Fruit fly (Drosophila melanogaster): Measurements from ENCODE around the gene Ubc84D.

The Ubc84D gene

dm6 chr3R:7490884-7491283 lies 28.4 kb downstream of the Ubc84D start:
- TF ChIP-seq bab1 (GFP tag; optimal IDR thresholded peaks at IDR 0.05) (peak; percentile 48), cic (GFP tag; optimal IDR thresholded peaks at IDR 0.05) (no peak), Hr96 (GFP tag; optimal IDR thresholded peaks at IDR 0.05) (no peak)

dm6 chr3R:7489902-7490301 lies 29.4 kb downstream of the Ubc84D start:
- TF ChIP-seq tj (GFP tag; optimal IDR thresholded peaks at IDR 0.05) (peak; percentile 33), CG14711 (tag; optimal IDR thresholded peaks at IDR 0.05) (no peak), Mnt (GFP tag; optimal IDR thresholded peaks at IDR 0.05) (no peak), Clk (GFP tag; optimal IDR thresholded peaks at IDR 0.05) (no peak), CG7101 (tag; optimal IDR thresholded peaks at IDR 0.05) (no peak), Crg-1 (GFP tag; optimal IDR thresholded peaks at IDR 0.05) (no peak), CG5204 (GFP tag; optimal IDR thresholded peaks at IDR 0.05) (no peak), Hr96 (GFP tag; optimal IDR thresholded peaks at IDR 0.05) (no peak), pad (GFP tag; optimal IDR thresholded peaks at IDR 0.05) (no peak), kay (GFP tag; ENCODE audit: borderline replicate concordance) (no peak), cnc (optimal IDR thresholded peaks at IDR 0.05) (peak; percentile 17 to 92)

dm6 chr3R:7475708-7476107 lies 43.5 kb downstream of the Ubc84D start:
- TF ChIP-seq pad (GFP tag; optimal IDR thresholded peaks at IDR 0.05) (no peak), tj (GFP tag; optimal IDR thresholded peaks at IDR 0.05) (no peak), toe (GFP tag; optimal IDR thresholded peaks at IDR 0.05) (no peak), CG7045 (GFP tag; optimal IDR thresholded peaks at IDR 0.05) (no peak), cic (GFP tag; optimal IDR thresholded peaks at IDR 0.05) (no peak), CG11617 (GFP tag; optimal IDR thresholded peaks at IDR 0.05) (no peak), ovo (GFP tag; optimal IDR thresholded peaks at IDR 0.05) (no peak), CG33017 (tag; optimal IDR thresholded peaks at IDR 0.05) (no peak), CG1620 (GFP tag; optimal IDR thresholded peaks at IDR 0.05) (no peak), bab1 (GFP tag; optimal IDR thresholded peaks at IDR 0.05) (no peak), cnc (optimal IDR thresholded peaks at IDR 0.05) (no peak), CG12768 (GFP tag; optimal IDR thresholded peaks at IDR 0.05) (no peak), Crg-1 (GFP tag; optimal IDR thresholded peaks at IDR 0.05) (no peak), kay (GFP tag; ENCODE audit: borderline replicate concordance) (no peak), CG14711 (tag; optimal IDR thresholded peaks at IDR 0.05) (no peak), Hr96 (GFP tag; optimal IDR thresholded peaks at IDR 0.05) (no peak)

dm6 chr3R:7474616-7475120 lies 44.6 kb downstream of the Ubc84D start:
- TF ChIP-seq Mnt (GFP tag; optimal IDR thresholded peaks at IDR 0.05) = peak; percentile 80
- TF ChIP-seq Clk (GFP tag; optimal IDR thresholded peaks at IDR 0.05) = peak; percentile 72
- peak; percentile 33 for TF ChIP-seq CG14711 (tag; optimal IDR thresholded peaks at IDR 0.05)
- no peak for TF ChIP-seq kay (GFP tag; ENCODE audit: borderline replicate concordance)
- peak; percentile 87 for TF ChIP-seq ovo (GFP tag; optimal IDR thresholded peaks at IDR 0.05)
- TF ChIP-seq pad (GFP tag; optimal IDR thresholded peaks at IDR 0.05) = peak; percentile 82
- peak; percentile 71 for TF ChIP-seq CG33017 (tag; optimal IDR thresholded peaks at IDR 0.05)
- TF ChIP-seq tj (GFP tag; optimal IDR thresholded peaks at IDR 0.05) = peak; percentile 94
- peak; percentile 86 for TF ChIP-seq bab1 (GFP tag; optimal IDR thresholded peaks at IDR 0.05)
- peak; percentile 72 for TF ChIP-seq Crg-1 (GFP tag; optimal IDR thresholded peaks at IDR 0.05)
- TF ChIP-seq CG12768 (GFP tag; optimal IDR thresholded peaks at IDR 0.05) = peak; percentile 97
- peak; percentile 87 for TF ChIP-seq CG7045 (GFP tag; optimal IDR thresholded peaks at IDR 0.05)
- TF ChIP-seq CG11617 (GFP tag; optimal IDR thresholded peaks at IDR 0.05) = peak; percentile 62
- peak; percentile 80 for TF ChIP-seq toe (GFP tag; optimal IDR thresholded peaks at IDR 0.05)
- peak; percentile 83 for TF ChIP-seq Hr96 (GFP tag; optimal IDR thresholded peaks at IDR 0.05)
- peak; percentile 48 for TF ChIP-seq CG5204 (GFP tag; optimal IDR thresholded peaks at IDR 0.05)
- peak; percentile 74 for TF ChIP-seq CG1620 (GFP tag; optimal IDR thresholded peaks at IDR 0.05)
- peak; percentile 79 for TF ChIP-seq CG7101 (tag; optimal IDR thresholded peaks at IDR 0.05)
- no peak for TF ChIP-seq cnc (optimal IDR thresholded peaks at IDR 0.05)
- peak; percentile 91 for TF ChIP-seq cic (GFP tag; optimal IDR thresholded peaks at IDR 0.05)

- TF ChIP-seq toe (GFP tag; optimal IDR thresholded peaks at IDR 0.05) = peak; percentile 92
- peak; percentile 89 for TF ChIP-seq Hr96 (GFP tag; optimal IDR thresholded peaks at IDR 0.05)
- TF ChIP-seq cic (GFP tag; optimal IDR thresholded peaks at IDR 0.05) = peak; percentile 29
- TF ChIP-seq ovo (GFP tag; optimal IDR thresholded peaks at IDR 0.05) = peak; percentile 84
- TF ChIP-seq Clk (GFP tag; optimal IDR thresholded peaks at IDR 0.05) = peak; percentile 92
- TF ChIP-seq kay (GFP tag; ENCODE audit: borderline replicate concordance) = peak; percentile 89
- peak; percentile 94 for TF ChIP-seq CG11617 (GFP tag; optimal IDR thresholded peaks at IDR 0.05)
- TF ChIP-seq CG1620 (GFP tag; optimal IDR thresholded peaks at IDR 0.05) = peak; percentile 94
- TF ChIP-seq Crg-1 (GFP tag; optimal IDR thresholded peaks at IDR 0.05) = peak; percentile 90
- TF ChIP-seq bab1 (GFP tag; optimal IDR thresholded peaks at IDR 0.05) = peak; percentile 99
- TF ChIP-seq CG33017 (tag; optimal IDR thresholded peaks at IDR 0.05) = peak; percentile 98
- TF ChIP-seq CG5204 (GFP tag; optimal IDR thresholded peaks at IDR 0.05) = peak; percentile 94
- peak; percentile 94 for TF ChIP-seq CG14711 (tag; optimal IDR thresholded peaks at IDR 0.05)
- TF ChIP-seq CG7101 (tag; optimal IDR thresholded peaks at IDR 0.05) = peak; percentile 97
- no peak for TF ChIP-seq cnc (optimal IDR thresholded peaks at IDR 0.05)
- peak; percentile 98 for TF ChIP-seq CG7045 (GFP tag; optimal IDR thresholded peaks at IDR 0.05)
- peak; percentile 64 for TF ChIP-seq Mnt (GFP tag; optimal IDR thresholded peaks at IDR 0.05)
- peak; percentile 92 for TF ChIP-seq CG12768 (GFP tag; optimal IDR thresholded peaks at IDR 0.05)
- TF ChIP-seq tj (GFP tag; optimal IDR thresholded peaks at IDR 0.05) = peak; percentile 79
- TF ChIP-seq pad (GFP tag; optimal IDR thresholded peaks at IDR 0.05) = peak; percentile 85
These were observed 45.4 kb downstream of the Ubc84D start, which contains the start of gene CG1142 for dm6 chr3R:7473767-7474254. TSS of gene CG1142 (minus strand) at chr3R:7473781.

- TF ChIP-seq CG5204 (GFP tag; optimal IDR thresholded peaks at IDR 0.05) (no peak), kay (GFP tag; ENCODE audit: borderline replicate concordance) (no peak)
These were observed 47.4 kb downstream of the Ubc84D start for dm6 chr3R:7471894-7472293.

Measured in whole organism, adult.